Worm (Caenorhabditis elegans) whole organism, L2 larva: ENCODE results near the gene kqt-3.

ENCODE experiments used
- alr-1 ChIP-seq: fragments of 150-350 bp; optimal IDR thresholded peaks from 2 replicates; lab custom pipeline; 2014; ENCODE audit warnings: missing biosample characterization, missing genetic modification characterization
- nhr-10 ChIP-seq: sonication (generic microtip); optimal IDR thresholded peaks from 2 replicates; lab custom pipeline; 2017; ENCODE audit warnings: missing biosample characterization, missing genetic modification characterization

ce11 chrII:13750128-13750527 is 54.0 kb downstream of the kqt-3 start:
- TF ChIP-seq alr-1 (tag; lab: Kevin White, UChicago) = no peak
- TF ChIP-seq nhr-10 = no peak
